Worm (Caenorhabditis elegans) whole organism, young adult: ENCODE results near the gene glb-19.
"Not testable (repeated sequence)": the region's sequence is repeated elsewhere in the genome, so short reads cannot be mapped to it uniquely, and the experiment has no call there.

Experiments
- F23B12.7 ChIP-seq: sonication (generic microtip); optimal IDR thresholded peaks from 2 replicates; lab custom pipeline; 2017; ENCODE audit warnings: missing genetic modification characterization, mild to moderate bottlenecking, missing compliant biosample characterization, antibody characterized with exemption, moderate library complexity; ENCODE audit not compliant: insufficient read depth
- F52B5.7 ChIP-seq: sonication (generic microtip); optimal IDR thresholded peaks from 2 replicates; lab custom pipeline; 2016; ENCODE audit warnings: mild to moderate bottlenecking, missing genetic modification characterization, missing compliant biosample characterization
- F55B11.4 ChIP-seq: sonication (generic microtip); optimal IDR thresholded peaks from 2 replicates; lab custom pipeline; 2016; ENCODE audit warnings: missing compliant biosample characterization, missing genetic modification characterization, borderline replicate concordance; ENCODE audit not compliant: insufficient read depth
- Y53F4B.3 ChIP-seq: fragments of 200-800 bp; sonication (Bioruptor generic); IDR thresholded peaks from 2 replicates; pipeline ENCODE4 v1.3.6; 2022; ENCODE audit warnings: missing genetic modification reagents, missing genetic modification characterization, missing compliant biosample characterization
- Y67H2A.10 ChIP-seq: fragments of 200-800 bp; sonication (Bioruptor generic); conservative IDR thresholded peaks from 2 replicates; pipeline ENCODE4 v1.3.6; 2022; ENCODE audit warnings: missing genetic modification reagents, missing genetic modification characterization, missing compliant biosample characterization
- ZK185.1 ChIP-seq: sonication (generic microtip); optimal IDR thresholded peaks from 2 replicates; lab custom pipeline; 2016; ENCODE audit warnings: mild to moderate bottlenecking, missing genetic modification characterization, missing compliant biosample characterization; ENCODE audit not compliant: poor library complexity, severe bottlenecking
- aptf-2 ChIP-seq: fragments of 200-800 bp; sonication (Bioruptor generic); conservative IDR thresholded peaks from 2 replicates; pipeline ENCODE4 v1.3.6; 2022; ENCODE audit warnings: missing genetic modification reagents, missing genetic modification characterization, missing compliant biosample characterization
- attf-6 ChIP-seq: fragments of 200-800 bp; sonication (Bioruptor generic); IDR thresholded peaks from 2 replicates; pipeline ENCODE4 v1.3.6; 2022; ENCODE audit warnings: missing genetic modification reagents, missing genetic modification characterization, missing compliant biosample characterization
- bed-1 ChIP-seq: fragments of 200-800 bp; sonication (Bioruptor generic); IDR thresholded peaks from 2 replicates; pipeline ENCODE4 v1.3.6; 2022; ENCODE audit warnings: missing genetic modification reagents, missing genetic modification characterization, missing compliant biosample characterization
- ccch-3 ChIP-seq: fragments of 200-800 bp; sonication (Bioruptor generic); optimal IDR thresholded peaks from 2 replicates; lab custom pipeline; 2018; ENCODE audit warnings: mild to moderate bottlenecking, missing genetic modification characterization, missing compliant biosample characterization
- ceh-27 ChIP-seq: fragments of 200-800 bp; sonication (Bioruptor generic); optimal IDR thresholded peaks from 2 replicates; lab custom pipeline; 2018; ENCODE audit warnings: mild to moderate bottlenecking, missing genetic modification characterization, moderate library complexity, missing compliant biosample characterization
- ceh-58 ChIP-seq: fragments of 200-800 bp; sonication (Bioruptor generic); IDR thresholded peaks from 2 replicates; pipeline ENCODE4 v1.3.6; 2022; ENCODE audit warnings: missing genetic modification characterization, missing compliant biosample characterization
- ceh-79 ChIP-seq: sonication (generic microtip); optimal IDR thresholded peaks from 2 replicates; lab custom pipeline; 2017; ENCODE audit warnings: mild to moderate bottlenecking, missing genetic modification characterization, missing compliant biosample characterization
- dox-1 ChIP-seq: fragments of 200-800 bp; sonication (Bioruptor generic); IDR thresholded peaks from 2 replicates; pipeline ENCODE4 v1.3.6; 2022; ENCODE audit warnings: missing genetic modification reagents, missing genetic modification characterization, missing compliant biosample characterization
- ekl-4 ChIP-seq: fragments of 200-800 bp; sonication (Bioruptor generic); IDR thresholded peaks from 2 replicates; pipeline ENCODE4 v1.3.6; 2022; ENCODE audit warnings: missing genetic modification reagents, missing genetic modification characterization, missing compliant biosample characterization
- hlh-12 ChIP-seq: sonication (generic microtip); optimal IDR thresholded peaks from 2 replicates; lab custom pipeline; 2016; ENCODE audit warnings: missing genetic modification characterization, missing compliant biosample characterization
- hlh-26 ChIP-seq: fragments of 200-800 bp; sonication (Bioruptor generic); conservative IDR thresholded peaks from 2 replicates; pipeline ENCODE4 v1.3.6; 2022; ENCODE audit warnings: missing genetic modification reagents, missing genetic modification characterization, missing compliant biosample characterization
- hmg-20 ChIP-seq: fragments of 200-800 bp; sonication (Bioruptor generic); IDR thresholded peaks from 2 replicates; pipeline ENCODE4 v1.3.6; 2022; ENCODE audit warnings: missing genetic modification reagents, missing genetic modification characterization, missing compliant biosample characterization
- hrde-1 ChIP-seq: sonication (generic microtip); optimal IDR thresholded peaks from 2 replicates; lab custom pipeline; 2016; ENCODE audit warnings: missing genetic modification characterization, mild to moderate bottlenecking, missing compliant biosample characterization, moderate library complexity, missing genotype, missing genetic modification reagents, borderline replicate concordance
- let-526 ChIP-seq: fragments of 200-800 bp; sonication (Bioruptor generic); IDR thresholded peaks from 2 replicates; pipeline ENCODE4 v1.3.6; 2022; ENCODE audit warnings: missing genetic modification reagents, missing genetic modification characterization, missing compliant biosample characterization
- lsy-27 ChIP-seq: sonication (generic microtip); optimal IDR thresholded peaks from 2 replicates; lab custom pipeline; 2017; ENCODE audit warnings: missing genetic modification characterization, mild to moderate bottlenecking, missing compliant biosample characterization, antibody characterized with exemption, missing genotype, borderline replicate concordance; ENCODE audit not compliant: insufficient read depth
- mxl-1 ChIP-seq: sonication (generic microtip); optimal IDR thresholded peaks from 2 replicates; lab custom pipeline; 2016; ENCODE audit warnings: missing genetic modification characterization, missing compliant biosample characterization
- nhr-80 ChIP-seq: sonication (generic microtip); optimal IDR thresholded peaks from 2 replicates; lab custom pipeline; 2016; ENCODE audit warnings: missing genetic modification characterization, missing compliant biosample characterization
- snpc-1.1 ChIP-seq: sonication (generic microtip); optimal IDR thresholded peaks from 2 replicates; lab custom pipeline; 2017; ENCODE audit warnings: missing genetic modification characterization, mild to moderate bottlenecking, missing compliant biosample characterization, antibody characterized with exemption, moderate library complexity, missing genotype, missing genetic modification reagents; ENCODE audit not compliant: insufficient read depth
- somi-1 ChIP-seq: fragments of 200-800 bp; sonication (Bioruptor generic); optimal IDR thresholded peaks from 2 replicates; lab custom pipeline; 2018; ENCODE audit warnings: mild to moderate bottlenecking, missing genetic modification characterization, missing compliant biosample characterization
- tbx-9 ChIP-seq: sonication (generic microtip); optimal IDR thresholded peaks from 2 replicates; lab custom pipeline; 2016; ENCODE audit warnings: borderline replicate concordance, missing genetic modification characterization, inconsistent platforms, missing compliant biosample characterization
- unc-62 ChIP-seq: fragments of 150-350 bp; optimal IDR thresholded peaks from 2 replicates; lab custom pipeline; 2014; ENCODE audit warnings: missing biosample characterization, missing genetic modification reagents, missing genetic modification characterization
- xnd-1 ChIP-seq: sonication (generic microtip); optimal IDR thresholded peaks from 2 replicates; lab custom pipeline; 2016; ENCODE audit warnings: missing genotype, missing genetic modification reagents, missing genetic modification characterization, missing compliant biosample characterization
- zfh-2 ChIP-seq: fragments of 200-800 bp; sonication (Bioruptor generic); conservative IDR thresholded peaks from 2 replicates; pipeline ENCODE4 v1.3.6; 2022; ENCODE audit warnings: missing genetic modification reagents, missing genetic modification characterization, missing compliant biosample characterization
- ztf-18 ChIP-seq: sonication (generic microtip); optimal IDR thresholded peaks from 2 replicates; lab custom pipeline; 2016; ENCODE audit warnings: missing genotype, mild to moderate bottlenecking, missing genetic modification characterization, missing compliant biosample characterization
- ztf-22 ChIP-seq: fragments of 200-800 bp; sonication (Bioruptor generic); optimal IDR thresholded peaks from 2 replicates; lab custom pipeline; 2018; ENCODE audit warnings: mild to moderate bottlenecking, missing genetic modification characterization, moderate library complexity, missing compliant biosample characterization
- ztf-26 ChIP-seq: sonication (generic microtip); optimal IDR thresholded peaks from 2 replicates; lab custom pipeline; 2017; ENCODE audit warnings: missing genetic modification characterization, missing compliant biosample characterization
- ztf-28 ChIP-seq: fragments of 200-800 bp; sonication (Bioruptor generic); IDR thresholded peaks from 2 replicates; pipeline ENCODE4 v1.3.6; 2022; ENCODE audit warnings: missing genetic modification reagents, missing genetic modification characterization, missing compliant biosample characterization

Gene glb-19

DNA sequence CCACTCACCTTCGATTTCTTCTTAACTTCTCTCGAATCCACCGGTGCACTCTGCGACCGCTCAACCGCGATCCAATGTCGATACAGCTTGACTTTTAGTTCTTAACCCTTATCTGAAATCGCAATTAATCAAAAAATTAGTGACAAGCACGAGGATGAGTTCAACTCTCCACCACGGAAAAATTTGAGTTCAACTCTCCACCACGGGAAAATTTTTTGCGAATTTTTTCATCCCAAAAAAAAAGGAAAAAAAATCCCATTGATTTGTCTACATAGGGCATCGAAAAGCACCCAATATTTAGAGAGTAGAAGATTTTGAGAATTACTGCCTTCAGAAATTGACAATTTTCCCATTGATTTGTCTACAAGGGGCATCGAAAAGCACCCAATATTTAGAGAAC lies at the start of gene glb-19:
glb-19 (minus strand) TSS at position 101 of the 400 bp plus-strand sequence.
- TF ChIP-seq ztf-28, hlh-26, Y67H2A.10 (GFP tag; lab: Robert Waterston, UW): not testable (repeated sequence)

ce11 chrIV:10701866-10702458 lies 48.0 kb upstream of the glb-19 start:
- TF ChIP-seq zfh-2 (no peak), somi-1 (GFP tag; lab: Kevin White, UChicago) (peak; percentile 5), mxl-1 (no peak), ekl-4 (GFP tag; lab: Robert Waterston, UW) (no peak), hrde-1 (no peak), attf-6 (GFP tag; lab: Robert Waterston, UW) (no peak), bed-1 (no peak)
- TF ChIP-seq, all 124 proteins: peak for 1

- TF ChIP-seq ceh-79 (tag; lab: Kevin White, UChicago) (no peak), ztf-22 (GFP tag; lab: Kevin White, UChicago) (no peak), tbx-9 (tag; lab: Kevin White, UChicago) (no peak), ccch-3 (GFP tag; lab: Kevin White, UChicago) (no peak), ztf-28 (GFP tag; lab: Robert Waterston, UW) (no peak), lsy-27 (tag; lab: Kevin White, UChicago) (no peak), F23B12.7 (tag; lab: Kevin White, UChicago) (no peak), ekl-4 (GFP tag; lab: Robert Waterston, UW) (no peak), let-526 (GFP tag; lab: Robert Waterston, UW) (no peak), F52B5.7 (tag; lab: Kevin White, UChicago) (no peak), nhr-80 (tag; lab: Kevin White, UChicago) (no peak), ztf-26 (tag; lab: Kevin White, UChicago) (no peak), ceh-27 (GFP tag; lab: Kevin White, UChicago) (no peak), hlh-12 (tag; lab: Kevin White, UChicago) (no peak), hmg-20 (no peak), snpc-1.1 (tag; lab: Kevin White, UChicago) (no peak)
These were observed 45.7 kb upstream of the glb-19 start, which contains the start of gene R102.11 for ce11 chrIV:10699660-10700059. R102.11 (minus strand) TSS chrIV:10699760.

DNA sequence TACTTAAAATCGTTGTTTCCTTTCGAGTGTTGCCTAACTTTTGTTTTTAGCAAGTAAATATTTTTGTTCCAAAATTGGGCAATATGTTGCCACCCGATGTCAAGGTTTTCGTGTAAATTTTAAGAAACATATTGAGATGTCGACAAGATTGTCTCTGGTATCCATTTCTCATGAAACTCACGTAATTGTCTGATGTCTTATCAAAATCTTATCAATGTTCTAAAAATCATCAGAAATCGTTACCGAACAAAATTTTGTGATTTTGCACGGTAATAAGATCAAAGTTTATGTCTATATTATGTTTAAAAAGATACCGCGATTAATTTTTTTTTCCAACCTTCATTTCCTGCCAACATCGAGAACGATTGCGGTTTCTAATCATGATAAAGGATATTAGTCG lies 45.1 kb upstream of the glb-19 start:
- no peak for TF ChIP-seq unc-62 (GFP tag; lab: Kevin White, UChicago)
- TF ChIP-seq Y53F4B.3 (GFP tag; lab: Robert Waterston, UW): no peak
- no peak for TF ChIP-seq aptf-2
- no peak for TF ChIP-seq mxl-1
- TF ChIP-seq xnd-1 (tag; lab: Kevin White, UChicago): no peak

ce11 chrIV:10698486-10698885 lies 44.5 kb upstream of the glb-19 start:
- TF ChIP-seq mxl-1 (no peak), F55B11.4 (tag; lab: Kevin White, UChicago) (no peak), ztf-18 (tag; lab: Kevin White, UChicago) (no peak), ceh-58 (0 out of 2 replicates have a peak, but pooled peaks have one; percentile 49), dox-1 (GFP tag; lab: Robert Waterston, UW) (peak; percentile 11; the same call in 1 of the 2 replicates), hlh-26 (GFP tag; lab: Robert Waterston, UW) (no peak), ZK185.1 (tag; lab: Kevin White, UChicago) (no peak)
